Fruit fly (Drosophila melanogaster): ENCODE results near the gene CG13970.

The CG13970 gene

dm6 chr2L:20084785-20085555 is 19.0 kb downstream of the CG13970 start, which contains the start of gene fok (continued):
- TF ChIP-seq Asciz (GFP tag; optimal IDR thresholded peaks at IDR 0.05) (peak; percentile 96), HLH3B (GFP tag; IDR thresholded peaks at IDR 0.05) (peak; percentile 93), repo (GFP tag; optimal IDR thresholded peaks at IDR 0.05) (peak; percentile 87), CHES-1-like (GFP tag; optimal IDR thresholded peaks at IDR 0.05) (peak; percentile 96), CG10959 (GFP tag; IDR thresholded peaks at IDR 0.05) (peak; percentile 89), CG10543 (GFP tag; optimal IDR thresholded peaks at IDR 0.05) (peak; percentile 100), CG18599 (GFP tag; optimal IDR thresholded peaks at IDR 0.05) (peak; percentile 99), NC2β (GFP tag; optimal IDR thresholded peaks at IDR 0.05) (peak; percentile 95), CG1792 (GFP tag; optimal IDR thresholded peaks at IDR 0.05) (peak; percentile 89), fd64A (GFP tag; optimal IDR thresholded peaks at IDR 0.05) (peak; percentile 94), NK7.1 (GFP tag; optimal IDR thresholded peaks at IDR 0.05) (peak; percentile 94), CG12155 (GFP tag; optimal IDR thresholded peaks at IDR 0.05) (peak; percentile 94), TFAM (GFP tag; optimal IDR thresholded peaks at IDR 0.05) (peak; percentile 78), scrt (GFP tag; optimal IDR thresholded peaks at IDR 0.05) (peak; percentile 95), BtbVII (GFP tag; optimal IDR thresholded peaks at IDR 0.05) (peak; percentile 98), sr (GFP tag; IDR thresholded peaks at IDR 0.05) (peak; percentile 88), jing (GFP tag; optimal IDR thresholded peaks at IDR 0.05) (peak; percentile 84), ato (GFP tag; IDR thresholded peaks at IDR 0.05; ENCODE audit: partially characterized antibody) (no peak), Ssrp (tag; optimal IDR thresholded peaks at IDR 0.05) (peak; percentile 93), shn (GFP tag; optimal IDR thresholded peaks at IDR 0.05) (peak; percentile 93), CG33213 (GFP tag; optimal IDR thresholded peaks at IDR 0.05) (peak; percentile 92), gce (GFP tag; IDR thresholded peaks at IDR 0.05) (peak; percentile 78), CG32767 (GFP tag; IDR thresholded peaks at IDR 0.05) (peak; percentile 93), ERR (GFP tag; optimal IDR thresholded peaks at IDR 0.05) (peak; percentile 93), CG7372 (GFP tag; IDR thresholded peaks at IDR 0.05) (peak; percentile 92), CG17361 (GFP tag; IDR thresholded peaks at IDR 0.05) (peak; percentile 96), mirr (GFP tag; optimal IDR thresholded peaks at IDR 0.05) (peak; percentile 99), CG14860 (GFP tag; IDR thresholded peaks at IDR 0.05; ENCODE audit: partially characterized antibody) (0 out of 3 replicates have a peak, but pooled peaks have one; percentile 32), H15 (GFP tag; IDR thresholded peaks at IDR 0.05) (peak; percentile 87)

- no peak for TF ChIP-seq MTF-1 (GFP tag; optimal IDR thresholded peaks at IDR 0.05; ENCODE audit: borderline replicate concordance)
- 0 out of 2 replicates have a peak, but pooled peaks have one; percentile 7 for TF ChIP-seq CG14014 (GFP tag; IDR thresholded peaks at IDR 0.05)
- TF ChIP-seq Ets65A (GFP tag), result peak; percentile 84
- TF ChIP-seq Optix (GFP tag; IDR thresholded peaks at IDR 0.05), result 0 out of 3 replicates have a peak, but pooled peaks have one; percentile 14
- TF ChIP-seq CkIIα-i1 (GFP tag; IDR thresholded peaks at IDR 0.05), result no peak
- peak; percentile 49 for TF ChIP-seq CG3995 (GFP tag; optimal IDR thresholded peaks at IDR 0.05)
- TF ChIP-seq lab (GFP tag; optimal IDR thresholded peaks at IDR 0.05), result peak; percentile 12
- TF ChIP-seq Ada2b (GFP tag; IDR thresholded peaks at IDR 0.05), result peak; percentile 8; the same call in 1 of the 2 replicates
- no peak for TF ChIP-seq CG8281 (tag; optimal IDR thresholded peaks at IDR 0.05)
- TF ChIP-seq Dbx (GFP tag; IDR thresholded peaks at IDR 0.05), result 0 out of 3 replicates have a peak, but pooled peaks have one; percentile 12
- 0 out of 4 replicates have a peak, but pooled peaks have one; percentile 55 for TF ChIP-seq chinmo (GFP tag; IDR thresholded peaks at IDR 0.05; ENCODE audit: partially characterized antibody)
- no peak for TF ChIP-seq slbo (GFP tag; IDR thresholded peaks at IDR 0.05)
- peak; percentile 50 for TF ChIP-seq Med (GFP tag)
- peak; percentile 59 for TF ChIP-seq CG6254 (GFP tag; optimal IDR thresholded peaks at IDR 0.05)
- TF ChIP-seq prd (optimal IDR thresholded peaks at IDR 0.05), result no peak
- TF ChIP-seq prd (GFP tag; IDR thresholded peaks at IDR 0.05), result 0 out of 3 replicates have a peak, but pooled peaks have one; percentile 21
- TF ChIP-seq Drgx (GFP tag; IDR thresholded peaks at IDR 0.05), result 0 out of 2 replicates have a peak, but pooled peaks have one; percentile 26
- TF ChIP-seq repo (GFP tag; optimal IDR thresholded peaks at IDR 0.05), result no peak
- TF ChIP-seq Meics (GFP tag; optimal IDR thresholded peaks at IDR 0.05), result peak; percentile 66
- TF ChIP-seq CG14710 (tag; optimal IDR thresholded peaks at IDR 0.05), result no peak
- TF ChIP-seq CG10431 (GFP tag; optimal IDR thresholded peaks at IDR 0.05), result no peak
These were observed 19.8 kb downstream of the CG13970 start for dm6 chr2L:20084068-20084651.

Data from whole organism, embryonic.